Worm (Caenorhabditis elegans): ENCODE results near the gene unc-3.

unc-3 gene

ce11 chrX:14810718-14811117 is 37.4 kb downstream of the unc-3 start, which contains the start of gene atf-4:
Gene atf-4 (minus strand): TSS chrX:14810810.
- peak in 1 of 2 experiments; percentile 54 for TF ChIP-seq let-607 (tag; optimal IDR thresholded peaks at IDR 0.05)
- TF ChIP-seq lin-35 (GFP tag; optimal IDR thresholded peaks at IDR 0.05): peak in 1 of 3 experiments; percentile 54
- TF ChIP-seq egrh-3 (GFP tag; IDR thresholded peaks at IDR 0.05): no peak
- TF ChIP-seq lin-40 (tag; optimal IDR thresholded peaks at IDR 0.05): peak; percentile 46
- TF ChIP-seq repo-1 (tag; optimal IDR thresholded peaks at IDR 0.05): peak; percentile 46
- TF ChIP-seq nhr-80 (tag; optimal IDR thresholded peaks at IDR 0.05): peak; percentile 72
- peak; percentile 34; the same call in 1 of the 2 replicates for TF ChIP-seq dox-1 (GFP tag; IDR thresholded peaks at IDR 0.05)
- peak; percentile 59 for TF ChIP-seq atf-7 (tag; optimal IDR thresholded peaks at IDR 0.05)
- TF ChIP-seq F52B5.7 (tag; optimal IDR thresholded peaks at IDR 0.05): no peak
- no peak for TF ChIP-seq Y56A3A.18 (GFP tag; IDR thresholded peaks at IDR 0.05)
- TF ChIP-seq cebp-1 (GFP tag; IDR thresholded peaks at IDR 0.05): peak; percentile 40; the same call in 1 of the 2 replicates
- peak; percentile 86 for TF ChIP-seq cebp-1 (tag; optimal IDR thresholded peaks at IDR 0.05)
- TF ChIP-seq tbp1 (GFP tag; optimal IDR thresholded peaks at IDR 0.05): peak; percentile 20
- TF ChIP-seq nfya-1 (tag; optimal IDR thresholded peaks at IDR 0.05; ENCODE audit: borderline replicate concordance, insufficient read depth): no peak
- TF ChIP-seq nfyb-1 (GFP tag; IDR thresholded peaks at IDR 0.05): 0 out of 2 replicates have a peak, but pooled peaks have one; percentile 10
- no peak for TF ChIP-seq sea-2 (GFP tag; IDR thresholded peaks at IDR 0.05)
- TF ChIP-seq hlh-26 (GFP tag; conservative IDR thresholded peaks at IDR 0.05): no peak
- no peak for TF ChIP-seq F57C9.4 (tag; optimal IDR thresholded peaks at IDR 0.05)
- peak; percentile 29; the same call in 1 of the 2 replicates for TF ChIP-seq C06A6.2 (GFP tag; conservative IDR thresholded peaks at IDR 0.05)
- no peak for TF ChIP-seq T07F8.4 (tag; optimal IDR thresholded peaks at IDR 0.05)
- no peak for TF ChIP-seq fkh-3 (tag; optimal IDR thresholded peaks at IDR 0.05)
- no peak for TF ChIP-seq K11D2.4 (GFP tag; IDR thresholded peaks at IDR 0.05)
- no peak for TF ChIP-seq ets-4 (GFP tag; optimal IDR thresholded peaks at IDR 0.05)
- TF ChIP-seq hmg-1.2 (GFP tag; IDR thresholded peaks at IDR 0.05): peak; percentile 50; the same call in 1 of the 2 replicates
- no peak for TF ChIP-seq sdz-38 (tag; optimal IDR thresholded peaks at IDR 0.05)
- no peak for TF ChIP-seq ztf-6 (GFP tag; IDR thresholded peaks at IDR 0.05)
- TF ChIP-seq bed-1 (GFP tag; IDR thresholded peaks at IDR 0.05): no peak
- TF ChIP-seq F49E8.2 (tag; optimal IDR thresholded peaks at IDR 0.05; ENCODE audit: insufficient read depth): no peak
- no peak for TF ChIP-seq rpc-1 (optimal IDR thresholded peaks at IDR 0.05)
- TF ChIP-seq rpc-1 (tag; optimal IDR thresholded peaks at IDR 0.05): no peak
- no peak for TF ChIP-seq snpc-1.3 (tag; optimal IDR thresholded peaks at IDR 0.05; ENCODE audit: insufficient read depth)
- TF ChIP-seq madf-6 (GFP tag; IDR thresholded peaks at IDR 0.05): no peak
- TF ChIP-seq zim-3 (tag; optimal IDR thresholded peaks at IDR 0.05): no peak
- TF ChIP-seq ceh-58 (GFP tag; IDR thresholded peaks at IDR 0.05): no peak
- TF ChIP-seq gei-17 (GFP tag; optimal IDR thresholded peaks at IDR 0.05): peak; percentile 26
- TF ChIP-seq egl-18 (GFP tag; IDR thresholded peaks at IDR 0.05): no peak
- TF ChIP-seq ZK185.1 (tag; optimal IDR thresholded peaks at IDR 0.05; ENCODE audit: poor library complexity, severe bottlenecking): peak; percentile 34
- no peak for TF ChIP-seq F22D6.2 (tag; optimal IDR thresholded peaks at IDR 0.05)
- TF ChIP-seq athp-1 (tag; optimal IDR thresholded peaks at IDR 0.05): no peak
- TF ChIP-seq hsf-1 (GFP tag; IDR thresholded peaks at IDR 0.05): no peak
- TF ChIP-seq him-1 (tag; optimal IDR thresholded peaks at IDR 0.05): no peak
- TF ChIP-seq F23B12.7 (tag; optimal IDR thresholded peaks at IDR 0.05; ENCODE audit: insufficient read depth): peak; percentile 47
- no peak for TF ChIP-seq nhr-179 (tag; optimal IDR thresholded peaks at IDR 0.05)
- TF ChIP-seq mel-28 (tag; optimal IDR thresholded peaks at IDR 0.05; ENCODE audit: borderline replicate concordance): no peak
- peak; percentile 30; the same call in 1 of the 2 replicates for TF ChIP-seq mcd-1 (GFP tag; IDR thresholded peaks at IDR 0.05)
- TF ChIP-seq Y79H2A.3 (GFP tag; conservative IDR thresholded peaks at IDR 0.05): no peak
- no peak for TF ChIP-seq pha-4 (tag; optimal IDR thresholded peaks at IDR 0.05)
- no peak for TF ChIP-seq tlf-1 (GFP tag; optimal IDR thresholded peaks at IDR 0.05)
